Worm (Caenorhabditis elegans) whole organism, L2 larva: ENCODE results near the gene T07A5.1.

Experiments used
- dmd-4 ChIP-seq: sonication (generic microtip); optimal IDR thresholded peaks from 2 replicates; lab custom pipeline; 2017; ENCODE audit warnings: missing biosample characterization, missing genetic modification characterization
- fos-1 ChIP-seq: fragments of 150-350 bp; optimal IDR thresholded peaks from 2 replicates; lab custom pipeline; 2014; ENCODE audit warnings: missing biosample characterization, missing genetic modification characterization
- nhr-6 ChIP-seq: fragments of 150-350 bp; optimal IDR thresholded peaks from 2 replicates; lab custom pipeline; 2014; ENCODE audit warnings: missing biosample characterization, missing genetic modification characterization

- peak; percentile 75 for TF ChIP-seq fos-1 (tag; lab: Kevin White, UChicago)
- no peak for TF ChIP-seq dmd-4 (tag; lab: Kevin White, UChicago)
- TF ChIP-seq nhr-6 (tag; lab: Kevin White, UChicago), result no peak
Measured at ce11 chrIII:10314234-10314633, 8.2 kb upstream of the T07A5.1 start.
